Fruit fly (Drosophila melanogaster) whole organism, embryonic: ENCODE measurements around the gene CG10492.

Experiments
- Atf-2 ChIP-seq: fragments of 200-800 bp; sonication (Bioruptor generic); optimal IDR thresholded peaks from 2 replicates; lab custom pipeline; 2016; ENCODE audit warnings: missing biosample characterization, missing genetic modification characterization
- B-H1 ChIP-seq: fragments of 200-800 bp; sonication (Bioruptor generic); IDR thresholded peaks from 3 replicates; pipeline ENCODE4 v1.3.6; 2022; ENCODE audit warnings: missing biosample characterization, missing genetic modification characterization
- B-H2 ChIP-seq: fragments of 200-800 bp; sonication (Bioruptor generic); optimal IDR thresholded peaks from 2 replicates; lab custom pipeline; 2018; ENCODE audit warnings: missing biosample characterization, mild to moderate bottlenecking, missing genetic modification characterization
- CG10147 ChIP-seq: fragments of 200-800 bp; sonication (Bioruptor generic); optimal IDR thresholded peaks from 2 replicates; lab custom pipeline; 2019; ENCODE audit warnings: missing biosample characterization, mild to moderate bottlenecking, missing genetic modification characterization, moderate library complexity
- CG12659 ChIP-seq: fragments of 200-800 bp; sonication (Bioruptor generic); optimal IDR thresholded peaks from 3 replicates; lab custom pipeline; 2017; ENCODE audit warnings: mild to moderate bottlenecking, missing biosample characterization, missing genetic modification reagents, missing genetic modification characterization
- CG12769 ChIP-seq: fragments of 200-800 bp; sonication (Bioruptor generic); optimal IDR thresholded peaks from 2 replicates; lab custom pipeline; 2019; ENCODE audit warnings: missing biosample characterization, mild to moderate bottlenecking, missing genetic modification characterization, moderate library complexity
- CG13296 ChIP-seq: fragments of 200-800 bp; sonication (Bioruptor generic); optimal IDR thresholded peaks from 3 replicates; lab custom pipeline; 2018; ENCODE audit warnings: missing biosample characterization, mild to moderate bottlenecking, missing genetic modification characterization
- CG1647 ChIP-seq: fragments of 200-800 bp; sonication (Bioruptor generic); optimal IDR thresholded peaks from 3 replicates; lab custom pipeline; 2016; ENCODE audit warnings: missing biosample characterization, missing genetic modification characterization
- CG17328 ChIP-seq: fragments of 200-800 bp; sonication (Bioruptor generic); IDR thresholded peaks from 2 replicates; pipeline ENCODE4 v1.3.6; 2022; ENCODE audit warnings: missing biosample characterization, missing genetic modification characterization
- CG17802 ChIP-seq: fragments of 200-800 bp; sonication (Bioruptor generic); optimal IDR thresholded peaks from 2 replicates; lab custom pipeline; 2018; ENCODE audit warnings: missing biosample characterization, mild to moderate bottlenecking, missing genetic modification characterization, moderate library complexity
- CG30403 ChIP-seq: fragments of 200-800 bp; sonication (Bioruptor generic); optimal IDR thresholded peaks from 3 replicates; lab custom pipeline; 2016; ENCODE audit warnings: missing biosample characterization, missing genetic modification characterization
- CG31365 ChIP-seq: fragments of 200-800 bp; sonication (Bioruptor generic); optimal IDR thresholded peaks from 2 replicates; lab custom pipeline; 2018; ENCODE audit warnings: missing biosample characterization, mild to moderate bottlenecking, missing genetic modification characterization
- CG3281 ChIP-seq: fragments of 200-800 bp; sonication (Bioruptor generic); optimal IDR thresholded peaks from 3 replicates; lab custom pipeline; 2017; ENCODE audit warnings: missing biosample characterization, mild to moderate bottlenecking, missing genetic modification characterization
- CG4282 ChIP-seq: fragments of 200-800 bp; sonication (Bioruptor generic); optimal IDR thresholded peaks from 2 replicates; lab custom pipeline; 2016; ENCODE audit warnings: missing biosample characterization, missing genetic modification characterization
- CG43689 ChIP-seq: fragments of 200-800 bp; sonication (Bioruptor generic); IDR thresholded peaks from 2 replicates; pipeline ENCODE4 v1.3.6; 2022; ENCODE audit warnings: missing biosample characterization, missing genetic modification characterization
- CG4707 ChIP-seq: fragments of 200-800 bp; sonication (Bioruptor generic); optimal IDR thresholded peaks from 2 replicates; lab custom pipeline; 2018; ENCODE audit warnings: missing biosample characterization, mild to moderate bottlenecking, missing genetic modification characterization, moderate library complexity
- CG5180 ChIP-seq: fragments of 200-800 bp; sonication (Bioruptor generic); optimal IDR thresholded peaks from 3 replicates; lab custom pipeline; 2017; ENCODE audit warnings: missing biosample characterization, missing genetic modification characterization, mild to moderate bottlenecking, moderate library complexity, missing genetic modification reagents
- CG6689 ChIP-seq: fragments of 200-800 bp; sonication (Bioruptor generic); IDR thresholded peaks from 2 replicates; pipeline ENCODE4 v1.3.6; 2022; ENCODE audit warnings: missing biosample characterization, missing genetic modification characterization
- CG7556 ChIP-seq: fragments of 200-800 bp; sonication (Bioruptor generic); optimal IDR thresholded peaks from 2 replicates; lab custom pipeline; 2017; ENCODE audit warnings: missing biosample characterization, mild to moderate bottlenecking, missing genetic modification characterization
- CG8924 ChIP-seq: fragments of 200-800 bp; optimal IDR thresholded peaks from 3 replicates; lab custom pipeline; 2019; ENCODE audit warnings: missing biosample characterization, mild to moderate bottlenecking, missing genetic modification characterization, moderate library complexity
- Chrac-16 ChIP-seq: fragments of 200-800 bp; sonication (Bioruptor generic); optimal IDR thresholded peaks from 3 replicates; lab custom pipeline; 2016; ENCODE audit warnings: missing biosample characterization, missing genetic modification characterization
- CrebB ChIP-seq: fragments of 200-800 bp; sonication (Bioruptor generic); optimal IDR thresholded peaks from 3 replicates; lab custom pipeline; 2018; ENCODE audit warnings: missing biosample characterization, mild to moderate bottlenecking, missing genetic modification characterization
- Dip3 ChIP-seq: fragments of 200-800 bp; sonication (Bioruptor generic); optimal IDR thresholded peaks from 3 replicates; lab custom pipeline; 2016; ENCODE audit warnings: missing biosample characterization, missing genetic modification characterization
- Gsc ChIP-seq: fragments of 200-800 bp; sonication (Bioruptor generic); IDR thresholded peaks from 2 replicates; pipeline ENCODE4 v1.3.6; 2022; ENCODE audit warnings: missing biosample characterization, missing genetic modification characterization
- H15 ChIP-seq: fragments of 200-800 bp; sonication (Bioruptor generic); IDR thresholded peaks from 3 replicates; pipeline ENCODE4 v1.3.6; 2022; ENCODE audit warnings: missing biosample characterization, missing genetic modification characterization
- H2.0 ChIP-seq: fragments of 200-800 bp; sonication (Bioruptor generic); IDR thresholded peaks from 2 replicates; pipeline ENCODE4 v1.3.6; 2022; ENCODE audit warnings: missing biosample characterization, missing genetic modification characterization
- Hsf ChIP-seq: fragments of 200-800 bp; sonication (Bioruptor generic); optimal IDR thresholded peaks from 3 replicates; lab custom pipeline; 2016; ENCODE audit warnings: missing biosample characterization, missing genetic modification characterization
- Med ChIP-seq: fragments of 200-800 bp; sonication (Bioruptor generic); peaks from one replicate; lab custom pipeline; 2016; ENCODE audit warnings: missing biosample characterization, missing genetic modification characterization, mild to moderate bottlenecking, inconsistent platforms, moderate library complexity
- NC2α ChIP-seq: fragments of 200-800 bp; sonication (Bioruptor generic); optimal IDR thresholded peaks from 2 replicates; lab custom pipeline; 2016; ENCODE audit warnings: missing biosample characterization, missing genetic modification characterization
- Optix ChIP-seq: fragments of 200-800 bp; sonication (Bioruptor generic); IDR thresholded peaks from 3 replicates; pipeline ENCODE4 v1.3.6; 2022; ENCODE audit warnings: missing biosample characterization, missing genetic modification characterization
- Scr ChIP-seq: fragments of 200-800 bp; sonication (Bioruptor generic); IDR thresholded peaks from 2 replicates; pipeline ENCODE4 v1.3.6; 2022; ENCODE audit warnings: missing biosample characterization, missing genetic modification characterization; ENCODE audit not compliant: partially characterized antibody
- Sox102F ChIP-seq: fragments of 200-800 bp; sonication (Bioruptor generic); optimal IDR thresholded peaks from 2 replicates; lab custom pipeline; 2018; ENCODE audit warnings: missing biosample characterization, mild to moderate bottlenecking, missing genetic modification characterization, moderate library complexity
- Spps ChIP-seq: fragments of 200-800 bp; sonication (Bioruptor generic); optimal IDR thresholded peaks from 2 replicates; lab custom pipeline; 2018; ENCODE audit warnings: missing biosample characterization, mild to moderate bottlenecking, missing genetic modification characterization
- YL-1 ChIP-seq: fragments of 200-800 bp; sonication (Bioruptor generic); optimal IDR thresholded peaks from 3 replicates; lab custom pipeline; 2017; ENCODE audit warnings: missing biosample characterization, mild to moderate bottlenecking, missing genetic modification characterization
- ap ChIP-seq: fragments of 200-800 bp; sonication (Bioruptor generic); IDR thresholded peaks from 2 replicates; pipeline ENCODE4 v1.3.6; 2022; ENCODE audit warnings: missing biosample characterization, missing genetic modification characterization
- dan ChIP-seq: fragments of 200-800 bp; sonication (Bioruptor generic); IDR thresholded peaks from 2 replicates; pipeline ENCODE4 v1.3.6; 2022; ENCODE audit warnings: missing biosample characterization, missing genetic modification characterization
- dmrt99B ChIP-seq: fragments of 200-800 bp; sonication (Bioruptor generic); optimal IDR thresholded peaks from 2 replicates; lab custom pipeline; 2018; ENCODE audit warnings: missing biosample characterization, mild to moderate bottlenecking, missing genetic modification characterization, moderate library complexity
- dpn ChIP-seq, 2 experiments: fragments of 200-800 bp; sonication (Bioruptor generic); optimal IDR thresholded peaks; 3 replicates each; lab custom pipeline; 2016; ENCODE audit warnings: missing biosample characterization in 2 of 2, missing genetic modification characterization in 2 of 2
- dysf ChIP-seq: fragments of 200-800 bp; sonication (Bioruptor generic); IDR thresholded peaks from 3 replicates; pipeline ENCODE4 v1.3.6; 2022; ENCODE audit warnings: missing biosample characterization, missing genetic modification characterization
- exex ChIP-seq: fragments of 200-800 bp; sonication (Bioruptor generic); optimal IDR thresholded peaks from 4 replicates; lab custom pipeline; 2018; ENCODE audit warnings: missing biosample characterization, mild to moderate bottlenecking, missing genetic modification characterization, moderate library complexity
- fd64A ChIP-seq: fragments of 200-800 bp; sonication (Bioruptor generic); optimal IDR thresholded peaks from 3 replicates; lab custom pipeline; 2018; ENCODE audit warnings: missing biosample characterization, mild to moderate bottlenecking, missing genetic modification characterization
- grau ChIP-seq: fragments of 200-800 bp; optimal IDR thresholded peaks from 3 replicates; lab custom pipeline; 2019; ENCODE audit warnings: missing biosample characterization, mild to moderate bottlenecking, missing genetic modification characterization, moderate library complexity
- her ChIP-seq: fragments of 200-800 bp; sonication (Bioruptor generic); optimal IDR thresholded peaks from 2 replicates; lab custom pipeline; 2016; ENCODE audit warnings: missing biosample characterization, missing genetic modification characterization
- kah ChIP-seq: fragments of 200-800 bp; sonication (Bioruptor generic); optimal IDR thresholded peaks from 2 replicates; lab custom pipeline; 2018; ENCODE audit warnings: missing biosample characterization, mild to moderate bottlenecking, missing genetic modification characterization
- ken ChIP-seq: fragments of 200-800 bp; sonication (Bioruptor generic); IDR thresholded peaks from 3 replicates; pipeline ENCODE4 v1.3.6; 2022; ENCODE audit warnings: missing biosample characterization, missing genetic modification characterization
- nerfin-1 ChIP-seq: fragments of 200-800 bp; sonication (Bioruptor generic); optimal IDR thresholded peaks from 3 replicates; lab custom pipeline; 2019; ENCODE audit warnings: missing biosample characterization, mild to moderate bottlenecking, missing genetic modification characterization, moderate library complexity
- psq ChIP-seq: fragments of 200-800 bp; sonication (Bioruptor generic); optimal IDR thresholded peaks from 2 replicates; lab custom pipeline; 2017; ENCODE audit warnings: missing biosample characterization, missing genetic modification characterization
- row ChIP-seq: fragments of 200-800 bp; sonication (Bioruptor generic); IDR thresholded peaks from 3 replicates; pipeline ENCODE4 v1.3.6; 2022; ENCODE audit warnings: missing biosample characterization, missing genetic modification characterization
- so ChIP-seq: fragments of 200-800 bp; sonication (Bioruptor generic); IDR thresholded peaks from 3 replicates; pipeline ENCODE4 v1.3.6; 2022; ENCODE audit warnings: missing biosample characterization, missing genetic modification characterization
- tap ChIP-seq: fragments of 200-800 bp; optimal IDR thresholded peaks from 3 replicates; lab custom pipeline; 2019; ENCODE audit warnings: missing biosample characterization, mild to moderate bottlenecking, missing genetic modification characterization, moderate library complexity

Gene CG10492

dm6 chr2L:19023972-19024743 lies 29.7 kb upstream of the CG10492 start (continued):
- no peak for TF ChIP-seq ap (GFP tag; lab: Robert Waterston, UW)
- TF ChIP-seq Med (GFP tag; lab: Kevin White, UChicago): peak; percentile 67
- TF ChIP-seq Atf-2: no peak
- TF ChIP-seq CG7556 (GFP tag; lab: Kevin White, UChicago): peak; percentile 94
- TF ChIP-seq tap (tag; lab: Kevin White, UChicago): peak; percentile 74
- peak; percentile 27 to 43 for TF ChIP-seq dpn (GFP tag; optimal IDR thresholded peaks at IDR 0.05; lab: Kevin White, UChicago)
- TF ChIP-seq CG30403 (GFP tag; lab: Kevin White, UChicago): peak; percentile 80
- TF ChIP-seq fd64A: no peak
- TF ChIP-seq Optix (GFP tag; lab: Robert Waterston, UW): no peak
- no peak for TF ChIP-seq CG31365
- TF ChIP-seq CG17328 (GFP tag; lab: Robert Waterston, UW): no peak; the same call in 1 of the 2 replicates
- peak; percentile 73 for TF ChIP-seq CG6689 (GFP tag; lab: Robert Waterston, UW)
- no peak for TF ChIP-seq CG43689 (GFP tag; lab: Robert Waterston, UW)
- peak; percentile 22 for TF ChIP-seq Chrac-16 (GFP tag; lab: Kevin White, UChicago)
- TF ChIP-seq her: no peak
- no peak for TF ChIP-seq dan (GFP tag; lab: Robert Waterston, UW)
- TF ChIP-seq CG1647 (GFP tag; lab: Kevin White, UChicago): no peak
- TF ChIP-seq B-H2 (GFP tag; lab: Kevin White, UChicago): peak; percentile 67
- TF ChIP-seq kah (GFP tag; lab: Kevin White, UChicago): peak; percentile 47
- TF ChIP-seq CrebB (tag; lab: Kevin White, UChicago): no peak
- peak; percentile 63 for TF ChIP-seq nerfin-1 (tag; lab: Kevin White, UChicago)
- TF ChIP-seq CG10147 (GFP tag; lab: Kevin White, UChicago): peak; percentile 76
- TF ChIP-seq B-H1: peak; percentile 37; the same call in 2 of the 3 replicates
- TF ChIP-seq CG17802: peak; percentile 14
- no peak for TF ChIP-seq Dip3 (GFP tag; lab: Kevin White, UChicago)
- TF ChIP-seq row (GFP tag; lab: Robert Waterston, UW): peak; percentile 70
- peak; percentile 38 for TF ChIP-seq psq
- peak; percentile 84 for TF ChIP-seq grau
- no peak for TF ChIP-seq NC2α
- peak; percentile 8 for TF ChIP-seq CG4707
- peak; percentile 72; the same call in 2 of the 3 replicates for TF ChIP-seq dysf (GFP tag; lab: Robert Waterston, UW)
- TF ChIP-seq CG12659: peak; percentile 78
- TF ChIP-seq dmrt99B: peak; percentile 87
- peak; percentile 85 for TF ChIP-seq CG13296 (GFP tag; lab: Kevin White, UChicago)
- TF ChIP-seq Scr (GFP tag; lab: Robert Waterston, UW): no peak
- TF ChIP-seq Hsf (GFP tag; lab: Kevin White, UChicago): peak; percentile 45
- TF ChIP-seq so (GFP tag; lab: Robert Waterston, UW): peak; percentile 60; the same call in 1 of the 3 replicates
- TF ChIP-seq ken (GFP tag; lab: Robert Waterston, UW): no peak; the same call in 2 of the 3 replicates
- peak; percentile 83 for TF ChIP-seq CG3281
- TF ChIP-seq YL-1 (GFP tag; lab: Kevin White, UChicago): peak; percentile 5
- no peak for TF ChIP-seq CG4282 (GFP tag; lab: Kevin White, UChicago)
- peak; percentile 84 for TF ChIP-seq CG8924
- TF ChIP-seq H15 (GFP tag; lab: Robert Waterston, UW): no peak
- peak; percentile 29; the same call in 1 of the 2 replicates for TF ChIP-seq H2.0
- peak; percentile 61 for TF ChIP-seq CG12769 (tag; lab: Kevin White, UChicago)
- peak; percentile 15 for TF ChIP-seq exex (tag; lab: Kevin White, UChicago)
- TF ChIP-seq Spps (tag; lab: Kevin White, UChicago): no peak
- peak; percentile 75 for TF ChIP-seq Sox102F (GFP tag; lab: Kevin White, UChicago)
- TF ChIP-seq Gsc: no peak
- peak; percentile 58 for TF ChIP-seq CG5180 (GFP tag; lab: Kevin White, UChicago)
